Worm (Caenorhabditis elegans) whole organism, L2 larva: Measurements from ENCODE around the gene T13H5.1.

Experiments
- C34F6.9 ChIP-seq: fragments of 150-350 bp; optimal IDR thresholded peaks from 2 replicates; lab custom pipeline; 2014; ENCODE audit warnings: missing biosample characterization, missing genetic modification characterization
- F13H6.1 ChIP-seq: sonication (generic microtip); optimal IDR thresholded peaks from 2 replicates; lab custom pipeline; 2016; ENCODE audit warnings: missing genetic modification characterization, missing compliant biosample characterization
- R02D3.7 ChIP-seq: fragments of 150-350 bp; optimal IDR thresholded peaks from 2 replicates; lab custom pipeline; 2014; ENCODE audit warnings: missing biosample characterization, missing genetic modification characterization
- Y55F3AM.14 ChIP-seq: fragments of 200-800 bp; sonication (Bioruptor generic); optimal IDR thresholded peaks from 2 replicates; lab custom pipeline; 2018; ENCODE audit warnings: mild to moderate bottlenecking, missing genetic modification characterization, missing compliant biosample characterization
- ZK546.5 ChIP-seq: sonication (generic microtip); optimal IDR thresholded peaks from 2 replicates; lab custom pipeline; 2017; ENCODE audit warnings: missing biosample characterization, missing genetic modification characterization
- alr-1 ChIP-seq: fragments of 150-350 bp; optimal IDR thresholded peaks from 2 replicates; lab custom pipeline; 2014; ENCODE audit warnings: missing biosample characterization, missing genetic modification characterization
- blmp-1 ChIP-seq: sonication (generic microtip); optimal IDR thresholded peaks from 2 replicates; lab custom pipeline; 2017; ENCODE audit warnings: missing genetic modification characterization, mild to moderate bottlenecking, missing compliant biosample characterization, antibody characterized with exemption, moderate library complexity; ENCODE audit not compliant: insufficient read depth
- ceh-16 ChIP-seq: fragments of 150-350 bp; optimal IDR thresholded peaks from 2 replicates; lab custom pipeline; 2014; ENCODE audit warnings: missing biosample characterization, missing genetic modification characterization
- crh-2 ChIP-seq: sonication (generic microtip); optimal IDR thresholded peaks from 2 replicates; lab custom pipeline; 2017; ENCODE audit warnings: missing biosample characterization, missing genetic modification characterization
- egl-27 ChIP-seq: sonication (generic microtip); optimal IDR thresholded peaks from 3 replicates; lab custom pipeline; 2017; ENCODE audit warnings: missing biosample characterization, missing genetic modification reagents, missing genetic modification characterization
- elt-1 ChIP-seq: fragments of 150-350 bp; optimal IDR thresholded peaks from 2 replicates; lab custom pipeline; 2014; ENCODE audit warnings: missing biosample characterization, missing genetic modification characterization
- elt-3 ChIP-seq: sonication (generic microtip); optimal IDR thresholded peaks from 2 replicates; lab custom pipeline; 2017; ENCODE audit warnings: missing biosample characterization, missing genetic modification characterization
- fos-1 ChIP-seq: fragments of 150-350 bp; optimal IDR thresholded peaks from 2 replicates; lab custom pipeline; 2014; ENCODE audit warnings: missing biosample characterization, missing genetic modification characterization
- gmeb-1 ChIP-seq: fragments of 150-350 bp; optimal IDR thresholded peaks from 2 replicates; lab custom pipeline; 2014; ENCODE audit warnings: missing biosample characterization, missing genetic modification characterization
- lin-11 ChIP-seq: fragments of 150-350 bp; sonication (generic microtip); optimal IDR thresholded peaks from 2 replicates; lab custom pipeline; 2014; ENCODE audit warnings: missing biosample characterization, missing genetic modification characterization, inconsistent platforms, mixed read lengths
- lin-13 ChIP-seq: fragments of 150-350 bp; optimal IDR thresholded peaks from 2 replicates; lab custom pipeline; 2014; ENCODE audit warnings: missing biosample characterization, missing genetic modification reagents, missing genetic modification characterization
- lin-39 ChIP-seq: fragments of 150-350 bp; optimal IDR thresholded peaks from 2 replicates; lab custom pipeline; 2014; ENCODE audit warnings: missing biosample characterization, missing genetic modification reagents, missing genetic modification characterization
- lsy-2 ChIP-seq, 2 experiments: fragments of 150-350 bp in 1 of 2; sonication (generic microtip) in 1 of 2; optimal IDR thresholded peaks; 2 replicates each; lab custom pipeline; 2014 to 2017; ENCODE audit warnings: missing biosample characterization in 2 of 2, missing genetic modification characterization in 2 of 2
- mab-5 ChIP-seq: fragments of 150-350 bp; optimal IDR thresholded peaks from 2 replicates; lab custom pipeline; 2014; ENCODE audit warnings: missing biosample characterization, missing genetic modification characterization
- mbf-1 ChIP-seq: sonication (generic microtip); optimal IDR thresholded peaks from 2 replicates; lab custom pipeline; 2017; ENCODE audit warnings: missing biosample characterization, missing genetic modification characterization
- mdl-1 ChIP-seq, 2 experiments: fragments of 150-350 bp in 1 of 2; sonication (generic microtip) in 1 of 2; optimal IDR thresholded peaks; 2 replicates each; lab custom pipeline; 2017; ENCODE audit warnings: missing biosample characterization in 2 of 2, missing genetic modification characterization in 2 of 2
- nhr-11 ChIP-seq: fragments of 150-350 bp; optimal IDR thresholded peaks from 2 replicates; lab custom pipeline; 2014; ENCODE audit warnings: missing biosample characterization, missing genetic modification characterization
- nhr-12 ChIP-seq: fragments of 150-350 bp; optimal IDR thresholded peaks from 2 replicates; lab custom pipeline; 2014; ENCODE audit warnings: missing biosample characterization, missing genetic modification characterization
- nhr-129 ChIP-seq: fragments of 150-350 bp; optimal IDR thresholded peaks from 2 replicates; lab custom pipeline; 2014; ENCODE audit warnings: missing biosample characterization, missing genetic modification characterization
- nhr-21 ChIP-seq: fragments of 150-350 bp; optimal IDR thresholded peaks from 2 replicates; lab custom pipeline; 2014; ENCODE audit warnings: missing biosample characterization, missing genetic modification characterization
- nhr-23 ChIP-seq: fragments of 150-350 bp; optimal IDR thresholded peaks from 2 replicates; lab custom pipeline; 2014; ENCODE audit warnings: missing biosample characterization, missing genetic modification reagents, missing genetic modification characterization
- nhr-25 ChIP-seq: fragments of 150-350 bp; sonication (generic microtip); optimal IDR thresholded peaks from 3 replicates; lab custom pipeline; 2014; ENCODE audit warnings: missing biosample characterization, missing genetic modification characterization
- nhr-77 ChIP-seq: fragments of 150-350 bp; optimal IDR thresholded peaks from 2 replicates; lab custom pipeline; 2014; ENCODE audit warnings: missing biosample characterization, missing genetic modification characterization
- sma-3 ChIP-seq: sonication (generic microtip); optimal IDR thresholded peaks from 2 replicates; lab custom pipeline; 2016; ENCODE audit warnings: missing genetic modification reagents, missing genetic modification characterization, missing compliant biosample characterization
- sma-9 ChIP-seq, 2 experiments: fragments of 150-350 bp in 1 of 2; sonication (generic microtip) in 1 of 2; optimal IDR thresholded peaks; 2 replicates each; lab custom pipeline; 2014 to 2016; ENCODE audit warnings: missing genetic modification characterization in 2 of 2, mild to moderate bottlenecking in 1 of 2, missing biosample characterization in 1 of 2, missing compliant biosample characterization in 1 of 2, missing genetic modification reagents in 1 of 2, moderate library complexity in 1 of 2
- snpc-4 ChIP-seq: fragments of 150-350 bp; optimal IDR thresholded peaks from 2 replicates; lab custom pipeline; 2014; ENCODE audit warnings: missing biosample characterization, missing genetic modification characterization
- unc-39 ChIP-seq: fragments of 150-350 bp; optimal IDR thresholded peaks from 2 replicates; lab custom pipeline; 2014; ENCODE audit warnings: missing biosample characterization, missing genetic modification characterization
- unc-55 ChIP-seq: fragments of 150-350 bp; sonication (generic microtip); optimal IDR thresholded peaks from 3 replicates; lab custom pipeline; 2014; ENCODE audit warnings: missing biosample characterization, missing genetic modification reagents, missing genetic modification characterization
- unc-62 ChIP-seq: fragments of 150-350 bp; optimal IDR thresholded peaks from 2 replicates; lab custom pipeline; 2014; ENCODE audit warnings: missing biosample characterization, missing genetic modification reagents, missing genetic modification characterization
- ztf-1 ChIP-seq: fragments of 200-800 bp; sonication (Bioruptor generic); conservative IDR thresholded peaks from 2 replicates; pipeline ENCODE4 v1.3.6; 2022; ENCODE audit warnings: missing genetic modification characterization, missing compliant biosample characterization
- ztf-11 ChIP-seq: sonication (generic microtip); optimal IDR thresholded peaks from 2 replicates; lab custom pipeline; 2017; ENCODE audit warnings: missing biosample characterization, missing genetic modification characterization
- ztf-4 ChIP-seq: fragments of 150-350 bp; optimal IDR thresholded peaks from 2 replicates; lab custom pipeline; 2014; ENCODE audit warnings: missing biosample characterization, missing genetic modification characterization

T13H5.1 gene

ce11 chrII:8442717-8443223 lies 66.1 kb downstream of the T13H5.1 start, which contains the start of gene eif-3.G:
TSS of gene eif-3.G (plus strand) at chrII:8442767.
- no peak for TF ChIP-seq mbf-1 (tag; lab: Kevin White, UChicago)
- TF ChIP-seq blmp-1 = no peak
- no peak for TF ChIP-seq lin-13 (GFP tag; lab: Kevin White, UChicago)
- no peak for TF ChIP-seq elt-3 (tag; lab: Kevin White, UChicago)
- TF ChIP-seq sma-3 = no peak
- TF ChIP-seq nhr-25 (tag; lab: Kevin White, UChicago) = no peak
- TF ChIP-seq nhr-21 (tag; lab: Kevin White, UChicago) = no peak
- TF ChIP-seq lin-39 (tag; lab: Kevin White, UChicago) = no peak
- no peak for TF ChIP-seq mdl-1 (tag; optimal IDR thresholded peaks at IDR 0.05; lab: Kevin White, UChicago)
- TF ChIP-seq ztf-1 (GFP tag; lab: Robert Waterston, UW) = no peak
- TF ChIP-seq nhr-77 = no peak
- no peak for TF ChIP-seq nhr-12 (tag; lab: Kevin White, UChicago)
- TF ChIP-seq unc-62 (GFP tag; lab: Kevin White, UChicago) = no peak
- no peak for TF ChIP-seq fos-1 (tag; lab: Kevin White, UChicago)
- TF ChIP-seq, all 48 proteins: peak for 0

DNA sequence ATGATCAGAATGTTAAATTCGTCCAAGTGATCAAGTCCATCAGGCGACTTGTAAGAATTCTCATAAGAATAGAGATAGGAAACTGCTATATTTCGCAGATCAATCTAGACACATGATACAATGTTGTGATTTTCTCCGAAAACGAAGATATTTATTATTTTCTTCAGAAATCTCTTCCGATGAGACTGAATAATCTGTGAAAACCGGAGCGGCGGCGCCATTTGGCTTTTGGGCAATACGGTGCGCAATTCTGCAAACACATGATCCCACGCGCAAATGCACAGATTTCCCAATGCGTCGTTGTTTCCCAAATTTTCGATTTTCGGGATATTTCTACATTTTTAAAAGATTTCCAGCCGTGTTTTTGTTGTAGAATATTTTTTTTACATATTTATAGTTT lies 66.7 kb downstream of the T13H5.1 start:
- TF ChIP-seq nhr-25 (tag; lab: Kevin White, UChicago) (peak; percentile 79), ztf-4 (tag; lab: Kevin White, UChicago) (no peak), lin-39 (tag; lab: Kevin White, UChicago) (no peak), F13H6.1 (tag; lab: Kevin White, UChicago) (peak; percentile 1), lin-11 (tag; lab: Kevin White, UChicago) (no peak), crh-2 (tag; lab: Kevin White, UChicago) (peak; percentile 31), fos-1 (tag; lab: Kevin White, UChicago) (peak; percentile 16), blmp-1 (peak; percentile 17), unc-39 (tag; lab: Kevin White, UChicago) (no peak), sma-9 (GFP tag; optimal IDR thresholded peaks at IDR 0.05; lab: Kevin White, UChicago) (peak; percentile 60), sma-9 (tag; optimal IDR thresholded peaks at IDR 0.05; lab: Kevin White, UChicago) (no peak), sma-3 (peak; percentile 67), nhr-21 (tag; lab: Kevin White, UChicago) (peak; percentile 65), unc-55 (GFP tag; lab: Kevin White, UChicago) (peak; percentile 59), C34F6.9 (peak; percentile 43), nhr-129 (no peak), gmeb-1 (tag; lab: Kevin White, UChicago) (peak; percentile 53), lsy-2 (tag; optimal IDR thresholded peaks at IDR 0.05; lab: Kevin White, UChicago) (peak; percentile 76 to 93), Y55F3AM.14 (GFP tag; lab: Kevin White, UChicago) (peak; percentile 42)

- TF ChIP-seq elt-1 (tag; lab: Kevin White, UChicago) (no peak), lin-11 (tag; lab: Kevin White, UChicago) (no peak), ztf-4 (tag; lab: Kevin White, UChicago) (peak; percentile 1), sma-9 (GFP tag; optimal IDR thresholded peaks at IDR 0.05; lab: Kevin White, UChicago) (peak; percentile 25), sma-9 (tag; optimal IDR thresholded peaks at IDR 0.05; lab: Kevin White, UChicago) (no peak), snpc-4 (tag; lab: Kevin White, UChicago) (no peak), unc-55 (GFP tag; lab: Kevin White, UChicago) (no peak), nhr-23 (tag; lab: Kevin White, UChicago) (no peak), nhr-11 (tag; lab: Kevin White, UChicago) (no peak), unc-62 (GFP tag; lab: Kevin White, UChicago) (no peak)
Measured at ce11 chrII:8441519-8441918, 67.3 kb downstream of the T13H5.1 start.

DNA sequence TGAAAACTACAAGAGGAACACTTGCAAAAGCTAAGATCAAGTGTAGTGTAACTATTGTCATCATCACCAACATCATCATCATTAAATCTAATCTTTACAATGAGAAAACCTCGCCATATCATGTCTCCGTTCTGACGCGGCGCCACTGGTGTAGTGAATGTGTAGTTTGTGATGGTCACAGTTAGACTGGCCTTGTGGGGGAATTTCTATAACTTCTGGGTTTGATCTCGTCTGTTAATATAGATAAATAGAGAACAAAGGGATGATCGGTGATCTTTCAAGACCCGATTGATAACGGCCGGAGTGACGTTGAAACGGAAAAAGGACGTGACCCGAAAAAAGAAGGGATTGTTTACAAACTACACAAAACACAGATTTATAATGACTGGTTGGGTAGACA lies 68.1 kb downstream of the T13H5.1 start:
- no peak for TF ChIP-seq nhr-23 (tag; lab: Kevin White, UChicago)
- TF ChIP-seq blmp-1 = peak; percentile 50
- peak; percentile 86 for TF ChIP-seq nhr-21 (tag; lab: Kevin White, UChicago)
- no peak for TF ChIP-seq ZK546.5 (tag; lab: Kevin White, UChicago)
- TF ChIP-seq lsy-2 (tag; optimal IDR thresholded peaks at IDR 0.05; lab: Kevin White, UChicago) = peak in 1 of 2 experiments; percentile 37
- no peak for TF ChIP-seq ztf-11 (tag; lab: Kevin White, UChicago)
- no peak for TF ChIP-seq mab-5 (tag; lab: Kevin White, UChicago)
- peak; percentile 85 for TF ChIP-seq sma-3
- no peak for TF ChIP-seq lin-39 (tag; lab: Kevin White, UChicago)
- TF ChIP-seq C34F6.9 = no peak
- peak; percentile 40 for TF ChIP-seq egl-27
- TF ChIP-seq alr-1 (tag; lab: Kevin White, UChicago) = no peak
- peak; percentile 90 for TF ChIP-seq sma-9 (GFP tag; optimal IDR thresholded peaks at IDR 0.05; lab: Kevin White, UChicago)
- no peak for TF ChIP-seq sma-9 (tag; optimal IDR thresholded peaks at IDR 0.05; lab: Kevin White, UChicago)
- no peak for TF ChIP-seq ztf-1 (GFP tag; lab: Robert Waterston, UW)
- no peak for TF ChIP-seq unc-39 (tag; lab: Kevin White, UChicago)
- peak; percentile 66 for TF ChIP-seq nhr-25 (tag; lab: Kevin White, UChicago)
- TF ChIP-seq mdl-1 (tag; optimal IDR thresholded peaks at IDR 0.05; lab: Kevin White, UChicago) = peak; percentile 5 to 20
- no peak for TF ChIP-seq R02D3.7 (tag; lab: Kevin White, UChicago)
- peak; percentile 54 for TF ChIP-seq F13H6.1 (tag; lab: Kevin White, UChicago)
- TF ChIP-seq ceh-16 (tag; lab: Kevin White, UChicago) = no peak
- peak; percentile 54 for TF ChIP-seq fos-1 (tag; lab: Kevin White, UChicago)
- TF ChIP-seq ztf-4 (tag; lab: Kevin White, UChicago) = no peak
- no peak for TF ChIP-seq nhr-11 (tag; lab: Kevin White, UChicago)
- TF ChIP-seq nhr-129 = no peak
- TF ChIP-seq, all 48 proteins: peak for 10
